Worm (Caenorhabditis elegans) whole organism, L1 larva: ENCODE results near the gene T25D1.1.
A peak's percentile ranks its signal among the peaks of the same experiment; 100 is the strongest.

Experiments
- C34B4.2 ChIP-seq: sonication (generic microtip); optimal IDR thresholded peaks from 2 replicates; lab custom pipeline; 2017; ENCODE audit warnings: mild to moderate bottlenecking, missing genetic modification characterization, missing compliant biosample characterization
- aha-1 ChIP-seq: fragments of 150-350 bp; optimal IDR thresholded peaks from 2 replicates; lab custom pipeline; 2014; ENCODE audit warnings: missing biosample characterization, missing genetic modification characterization
- alr-1 ChIP-seq: fragments of 200-800 bp; sonication (Bioruptor generic); optimal IDR thresholded peaks from 2 replicates; lab custom pipeline; 2018; ENCODE audit warnings: borderline replicate concordance, mild to moderate bottlenecking, missing genetic modification characterization, missing compliant biosample characterization
- ama-1 ChIP-seq: fragments of 150-350 bp; optimal IDR thresholded peaks from 2 replicates; lab custom pipeline; 2014
- blmp-1 ChIP-seq: fragments of 150-350 bp; optimal IDR thresholded peaks from 2 replicates; lab custom pipeline; 2014; ENCODE audit warnings: missing biosample characterization, missing genetic modification characterization
- ces-1 ChIP-seq: fragments of 150-350 bp; optimal IDR thresholded peaks from 2 replicates; lab custom pipeline; 2014; ENCODE audit warnings: missing biosample characterization, missing genetic modification reagents, missing genetic modification characterization
- dpl-1 ChIP-seq, 3 experiments: fragments of 150-350 bp in 2 of 3; sonication (generic microtip) in 1 of 3; optimal IDR thresholded peaks; 2 replicates each; lab custom pipeline; 2014 to 2017; ENCODE audit warnings: missing biosample characterization in 3 of 3, missing genetic modification characterization in 3 of 3, missing genetic modification reagents in 3 of 3
- dsc-1 ChIP-seq: sonication (generic microtip); optimal IDR thresholded peaks from 2 replicates; lab custom pipeline; 2016; ENCODE audit warnings: mild to moderate bottlenecking, missing genetic modification characterization, missing compliant biosample characterization
- efl-1 ChIP-seq, 4 experiments: fragments of 150-350 bp; optimal IDR thresholded peaks in 3 of 4; peaks in 1 of 4; 1 replicate in 1 of 4; 2 replicates in 3 of 4; lab custom pipeline; 2014; ENCODE audit warnings: missing biosample characterization in 2 of 4, missing genetic modification characterization in 2 of 4, missing genetic modification reagents in 2 of 4
- efl-3 ChIP-seq: fragments of 200-800 bp; sonication (Bioruptor generic); optimal IDR thresholded peaks from 2 replicates; lab custom pipeline; 2018; ENCODE audit warnings: mild to moderate bottlenecking, missing genetic modification characterization, missing compliant biosample characterization
- ets-5 ChIP-seq: fragments of 200-800 bp; sonication (Bioruptor generic); IDR thresholded peaks from 2 replicates; pipeline ENCODE4 v1.3.6; 2022; ENCODE audit warnings: missing genetic modification characterization, missing compliant biosample characterization
- fos-1 ChIP-seq: fragments of 150-350 bp; optimal IDR thresholded peaks from 2 replicates; lab custom pipeline; 2014; ENCODE audit warnings: missing biosample characterization, missing genetic modification characterization
- grh-1 ChIP-seq: fragments of 200-800 bp; sonication (Bioruptor generic); IDR thresholded peaks from 2 replicates; pipeline ENCODE4 v1.3.6; 2022; ENCODE audit warnings: missing genetic modification reagents, missing genetic modification characterization, missing compliant biosample characterization
- hpl-2 ChIP-seq: fragments of 150-350 bp; optimal IDR thresholded peaks from 2 replicates; lab custom pipeline; 2014; ENCODE audit warnings: missing biosample characterization, missing genetic modification reagents, missing genetic modification characterization
- jun-1 ChIP-seq: fragments of 150-350 bp; optimal IDR thresholded peaks from 2 replicates; lab custom pipeline; 2014; ENCODE audit warnings: missing biosample characterization, missing genetic modification reagents, missing genetic modification characterization
- lin-35 ChIP-seq, 2 experiments: fragments of 150-350 bp; optimal IDR thresholded peaks; 2 replicates each; lab custom pipeline; 2014; ENCODE audit warnings: missing biosample characterization in 2 of 2, missing genetic modification characterization in 2 of 2, missing genetic modification reagents in 2 of 2
- lin-39 ChIP-seq: fragments of 150-350 bp; optimal IDR thresholded peaks from 2 replicates; lab custom pipeline; 2014; ENCODE audit warnings: missing biosample characterization, missing genetic modification reagents, missing genetic modification characterization
- lir-3 ChIP-seq: sonication (generic microtip); optimal IDR thresholded peaks from 2 replicates; lab custom pipeline; 2016; ENCODE audit warnings: mild to moderate bottlenecking, missing genetic modification characterization, moderate library complexity, missing compliant biosample characterization; ENCODE audit not compliant: poor library complexity
- mab-9 ChIP-seq: fragments of 200-800 bp; sonication (Bioruptor generic); IDR thresholded peaks from 2 replicates; pipeline ENCODE4 v1.3.6; 2022; ENCODE audit warnings: missing genetic modification reagents, missing genetic modification characterization, missing compliant biosample characterization
- nhr-12 ChIP-seq: sonication (generic microtip); optimal IDR thresholded peaks from 2 replicates; lab custom pipeline; 2017; ENCODE audit warnings: missing biosample characterization, missing genetic modification characterization
- nhr-237 ChIP-seq: fragments of 150-350 bp; optimal IDR thresholded peaks from 2 replicates; lab custom pipeline; 2014; ENCODE audit warnings: missing biosample characterization, missing genetic modification characterization
- nhr-47 ChIP-seq: sonication (generic microtip); optimal IDR thresholded peaks from 2 replicates; lab custom pipeline; 2016; ENCODE audit warnings: mild to moderate bottlenecking, missing genetic modification characterization, moderate library complexity, missing compliant biosample characterization
- nhr-71 ChIP-seq: sonication (generic microtip); optimal IDR thresholded peaks from 2 replicates; lab custom pipeline; 2016; ENCODE audit warnings: mild to moderate bottlenecking, missing genetic modification characterization, moderate library complexity, missing compliant biosample characterization
- nhr-77 ChIP-seq: fragments of 150-350 bp; optimal IDR thresholded peaks from 2 replicates; lab custom pipeline; 2014; ENCODE audit warnings: missing biosample characterization, missing genetic modification characterization
- nhr-84 ChIP-seq: sonication (generic microtip); optimal IDR thresholded peaks from 2 replicates; lab custom pipeline; 2017; ENCODE audit warnings: missing biosample characterization, missing genetic modification characterization
- nhr-85 ChIP-seq: sonication (generic microtip); peaks from one replicate; lab custom pipeline; 2016; ENCODE audit warnings: missing genetic modification characterization, inconsistent platforms, missing compliant biosample characterization
- nhr-90 ChIP-seq: sonication (generic microtip); optimal IDR thresholded peaks from 2 replicates; lab custom pipeline; 2016; ENCODE audit warnings: mild to moderate bottlenecking, missing genetic modification characterization, missing compliant biosample characterization; ENCODE audit not compliant: poor library complexity
- pax-3 ChIP-seq: fragments of 200-800 bp; sonication (Bioruptor generic); optimal IDR thresholded peaks from 2 replicates; lab custom pipeline; 2018; ENCODE audit warnings: mild to moderate bottlenecking, missing genetic modification characterization, moderate library complexity, missing compliant biosample characterization
- rnt-1 ChIP-seq: sonication (generic microtip); optimal IDR thresholded peaks from 2 replicates; lab custom pipeline; 2016; ENCODE audit warnings: mild to moderate bottlenecking, missing genetic modification characterization, moderate library complexity, missing compliant biosample characterization
- skn-1 ChIP-seq: fragments of 150-350 bp; optimal IDR thresholded peaks from 2 replicates; lab custom pipeline; 2014; ENCODE audit warnings: missing biosample characterization, missing genetic modification characterization
- snpc-4 ChIP-seq: fragments of 150-350 bp; optimal IDR thresholded peaks from 2 replicates; lab custom pipeline; 2014; ENCODE audit warnings: missing biosample characterization, missing genetic modification characterization
- snu-23 ChIP-seq: sonication (generic microtip); optimal IDR thresholded peaks from 2 replicates; lab custom pipeline; 2016; ENCODE audit warnings: missing genetic modification characterization, missing compliant biosample characterization
- sptf-1 ChIP-seq: fragments of 150-350 bp; optimal IDR thresholded peaks from 2 replicates; lab custom pipeline; 2014; ENCODE audit warnings: missing biosample characterization, missing genetic modification characterization
- sup-37 ChIP-seq: fragments of 200-800 bp; sonication (Bioruptor generic); optimal IDR thresholded peaks from 2 replicates; lab custom pipeline; 2018; ENCODE audit warnings: mild to moderate bottlenecking, missing genetic modification characterization, missing compliant biosample characterization
- tbx-2 ChIP-seq: sonication (generic microtip); optimal IDR thresholded peaks from 2 replicates; lab custom pipeline; 2016; ENCODE audit warnings: missing genetic modification characterization, missing compliant biosample characterization
- unc-30 ChIP-seq: sonication (generic microtip); optimal IDR thresholded peaks from 2 replicates; lab custom pipeline; 2017; ENCODE audit warnings: missing biosample characterization, missing genetic modification characterization
- unc-62 ChIP-seq: fragments of 150-350 bp; optimal IDR thresholded peaks from 2 replicates; lab custom pipeline; 2014; ENCODE audit warnings: missing biosample characterization, missing genetic modification reagents, missing genetic modification characterization
- unc-98 ChIP-seq: fragments of 200-800 bp; sonication (Bioruptor generic); IDR thresholded peaks from 2 replicates; pipeline ENCODE4 v1.3.6; 2022; ENCODE audit warnings: missing genetic modification characterization, missing compliant biosample characterization
- zip-4 ChIP-seq: fragments of 200-800 bp; sonication (Bioruptor generic); optimal IDR thresholded peaks from 2 replicates; lab custom pipeline; 2018; ENCODE audit warnings: mild to moderate bottlenecking, missing genetic modification characterization, moderate library complexity, missing compliant biosample characterization
- ztf-4 ChIP-seq: fragments of 150-350 bp; optimal IDR thresholded peaks from 2 replicates; lab custom pipeline; 2014; ENCODE audit warnings: missing biosample characterization, missing genetic modification characterization

T25D1.1 gene

DNA sequence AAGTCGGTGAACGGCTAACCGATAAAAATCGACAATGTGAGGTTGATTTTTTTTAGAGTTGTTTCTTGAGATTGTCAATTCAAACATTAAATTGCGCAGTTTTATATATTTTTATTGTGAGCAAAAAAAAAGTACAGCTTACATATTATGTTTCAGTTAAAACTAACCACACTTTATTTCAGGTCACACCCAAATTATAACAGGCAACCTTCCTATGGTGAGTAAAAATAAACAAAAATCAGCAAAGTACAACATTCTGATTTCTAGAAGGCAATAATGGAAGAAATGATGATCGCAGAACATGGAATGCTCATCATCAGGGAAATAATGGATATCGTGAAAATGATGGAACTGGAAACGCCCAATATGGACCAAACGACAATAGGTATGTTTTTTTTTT, 25.0 kb upstream of the T25D1.1 start, which contains the start of gene K05G3.2:
K05G3.2 (plus strand) TSS at position 301 of the 400 bp plus-strand sequence.
- TF ChIP-seq efl-1 (optimal IDR thresholded peaks at IDR 0.05; lab: Kevin White, UChicago) = no peak
- TF ChIP-seq efl-1 (GFP tag; optimal IDR thresholded peaks at IDR 0.05 in 1 of 2; lab: Kevin White, UChicago) = peak in 1 of 2 experiments; percentile 57
- no peak for TF ChIP-seq unc-30
- TF ChIP-seq hpl-2 (GFP tag; lab: Kevin White, UChicago) = no peak
- TF ChIP-seq, all 84 proteins: peak for 1

DNA sequence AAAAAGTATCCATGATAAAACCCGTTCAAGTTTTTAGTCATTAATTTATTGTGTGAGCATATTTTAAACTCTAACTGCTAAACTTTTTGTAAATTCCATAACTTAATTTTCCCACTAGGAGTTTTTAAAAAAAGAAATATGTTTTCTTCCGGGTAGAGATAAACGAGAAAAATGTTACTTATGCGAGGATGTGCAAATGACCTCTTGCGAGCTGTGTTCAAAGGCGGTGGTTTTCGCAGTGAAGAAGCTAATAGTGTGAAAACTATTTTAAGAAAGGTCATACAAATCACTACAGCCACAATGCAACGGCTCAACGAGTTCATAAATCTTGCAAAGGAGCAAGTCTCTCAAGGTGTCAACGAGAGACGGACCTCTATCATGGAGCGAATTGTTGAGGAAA, 18.6 kb upstream of the T25D1.1 start, which contains the start of gene K05G3.1:
K05G3.1 (plus strand) TSS at position 301 of the 400 bp plus-strand sequence.
- TF ChIP-seq nhr-12 (no peak), C34B4.2 (no peak), nhr-71 (no peak), grh-1 (no peak), ces-1 (GFP tag; lab: Kevin White, UChicago) (no peak), ztf-4 (tag; lab: Kevin White, UChicago) (no peak), dsc-1 (tag; lab: Kevin White, UChicago) (no peak), lin-35 (GFP tag; optimal IDR thresholded peaks at IDR 0.05; lab: Kevin White, UChicago) (no peak), zip-4 (GFP tag; lab: Kevin White, UChicago) (no peak), nhr-77 (tag; lab: Kevin White, UChicago) (no peak), nhr-84 (tag; lab: Kevin White, UChicago) (no peak), ama-1 (no peak), snu-23 (GFP tag; lab: Kevin White, UChicago) (no peak), snpc-4 (tag; lab: Kevin White, UChicago) (no peak), efl-1 (optimal IDR thresholded peaks at IDR 0.05; lab: Kevin White, UChicago) (no peak), efl-1 (GFP tag; optimal IDR thresholded peaks at IDR 0.05 in 1 of 2; lab: Kevin White, UChicago) (no peak), dpl-1 (GFP tag; optimal IDR thresholded peaks at IDR 0.05; lab: Kevin White, UChicago) (no peak), unc-62 (GFP tag; lab: Kevin White, UChicago) (no peak), blmp-1 (tag; lab: Kevin White, UChicago) (no peak), efl-3 (GFP tag; lab: Kevin White, UChicago) (no peak), nhr-237 (tag; lab: Kevin White, UChicago) (no peak)

DNA sequence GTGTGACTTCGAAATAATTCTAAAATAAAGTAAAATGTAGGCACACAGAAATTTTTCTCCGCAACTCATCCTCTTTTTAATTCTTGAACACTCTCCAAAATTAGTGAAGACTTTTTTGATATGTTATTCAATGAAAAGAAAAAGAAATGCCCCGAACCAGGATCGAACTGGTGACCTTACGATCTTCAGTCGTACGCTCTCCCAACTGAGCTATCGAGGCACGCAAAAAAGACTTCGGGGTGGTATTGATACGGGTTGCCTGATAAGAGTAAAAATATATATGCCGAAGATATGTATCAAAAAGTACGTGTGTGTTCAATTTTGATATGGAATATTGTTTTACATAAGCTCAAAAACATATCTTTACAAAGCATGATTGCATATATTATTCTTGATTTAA, 16.6 kb upstream of the T25D1.1 start:
- no peak for TF ChIP-seq unc-98 (GFP tag; lab: Robert Waterston, UW)
- TF ChIP-seq ama-1 = no peak
- no peak for TF ChIP-seq nhr-85 (tag; lab: Kevin White, UChicago)
- TF ChIP-seq snu-23 (GFP tag; lab: Kevin White, UChicago) = peak; percentile 15
- no peak for TF ChIP-seq rnt-1 (tag; lab: Kevin White, UChicago)
- no peak for TF ChIP-seq jun-1
- no peak for TF ChIP-seq lin-39 (tag; lab: Kevin White, UChicago)
- TF ChIP-seq nhr-84 (tag; lab: Kevin White, UChicago) = no peak
- no peak for TF ChIP-seq sptf-1 (tag; lab: Kevin White, UChicago)
- TF ChIP-seq fos-1 (tag; lab: Kevin White, UChicago) = no peak
- TF ChIP-seq mab-9 (GFP tag; lab: Robert Waterston, UW) = no peak
- no peak for TF ChIP-seq blmp-1 (tag; lab: Kevin White, UChicago)
- no peak for TF ChIP-seq sup-37 (GFP tag; lab: Kevin White, UChicago)
- no peak for TF ChIP-seq ets-5 (GFP tag; lab: Robert Waterston, UW)
- TF ChIP-seq tbx-2 = no peak
- TF ChIP-seq alr-1 (tag; lab: Kevin White, UChicago) = no peak
- TF ChIP-seq lir-3 (tag; lab: Kevin White, UChicago) = no peak
- peak in 1 of 2 experiments; percentile 25 for TF ChIP-seq lin-35 (GFP tag; optimal IDR thresholded peaks at IDR 0.05; lab: Kevin White, UChicago)
- no peak for TF ChIP-seq skn-1 (tag; lab: Kevin White, UChicago)
- no peak for TF ChIP-seq pax-3 (tag; lab: Kevin White, UChicago)
- no peak for TF ChIP-seq nhr-47 (tag; lab: Kevin White, UChicago)
- TF ChIP-seq efl-1 (optimal IDR thresholded peaks at IDR 0.05; lab: Kevin White, UChicago) = no peak
- TF ChIP-seq efl-1 (GFP tag; optimal IDR thresholded peaks at IDR 0.05 in 1 of 2; lab: Kevin White, UChicago) = peak in 1 of 2 experiments; percentile 75
- TF ChIP-seq nhr-90 = peak; percentile 32
- no peak for TF ChIP-seq aha-1 (tag; lab: Kevin White, UChicago)
